Worm (Caenorhabditis elegans): ENCODE measurements around the gene ZK1127.12.

DNA sequence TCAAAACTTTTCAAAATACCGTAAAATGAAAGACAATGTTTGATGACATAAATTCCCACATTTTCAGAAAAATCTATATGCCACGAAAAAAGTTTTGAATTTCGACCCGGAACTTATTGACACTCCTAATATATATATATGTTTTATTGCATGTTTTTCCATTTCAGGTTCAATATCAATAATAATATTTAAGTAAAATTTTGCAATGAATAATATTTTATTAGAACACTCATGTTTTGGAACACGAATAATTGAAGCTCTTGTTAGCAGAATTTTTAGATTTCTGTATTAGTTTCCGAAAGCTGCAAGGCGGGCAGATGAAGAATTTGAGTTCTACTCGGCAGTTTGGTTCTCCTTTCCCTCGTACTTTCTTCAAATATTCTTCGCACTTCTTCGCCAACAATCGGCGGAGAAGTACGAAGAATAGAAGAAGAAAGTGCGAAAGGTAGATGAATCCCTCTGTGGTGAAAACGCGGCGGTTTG lies 41.5 kb downstream of the ZK1127.12 start, which contains the start of gene T02G5.3:
- TF ChIP-seq lin-13 (tag; optimal IDR thresholded peaks at IDR 0.05) (no peak), nhr-12 (tag; optimal IDR thresholded peaks at IDR 0.05) (no peak), mab-5 (tag; optimal IDR thresholded peaks at IDR 0.05) (no peak), nhr-76 (tag; optimal IDR thresholded peaks at IDR 0.05) (no peak), snpc-4 (tag; optimal IDR thresholded peaks at IDR 0.05) (no peak), lin-32 (GFP tag; optimal IDR thresholded peaks at IDR 0.05) (no peak), sptf-1 (tag; optimal IDR thresholded peaks at IDR 0.05) (no peak), pha-4 (tag; optimal IDR thresholded peaks at IDR 0.05) (no peak), unc-39 (tag; optimal IDR thresholded peaks at IDR 0.05) (no peak)
